Fruit fly (Drosophila melanogaster) whole organism, embryonic: Measurements from ENCODE around the gene kibra.

Source experiments
- CG10462 ChIP-seq: fragments of 200-800 bp; sonication (Bioruptor generic); optimal IDR thresholded peaks from 2 replicates; lab custom pipeline; 2016; ENCODE audit warnings: missing biosample characterization, missing genetic modification characterization
- CG7839 ChIP-seq: fragments of 200-800 bp; sonication (Bioruptor generic); optimal IDR thresholded peaks from 3 replicates; lab custom pipeline; 2018; ENCODE audit warnings: missing biosample characterization, mild to moderate bottlenecking, missing genetic modification characterization, moderate library complexity
- eve ChIP-seq, 2 experiments: fragments of >200 bp; optimal IDR thresholded peaks; 2 replicates each; lab custom pipeline; 2017; ENCODE audit warnings: missing biosample characterization in 2 of 2, missing genetic modification characterization in 2 of 2
- slp2 ChIP-seq: fragments of 200-800 bp; sonication (Bioruptor generic); optimal IDR thresholded peaks from 2 replicates; lab custom pipeline; 2016; ENCODE audit warnings: missing biosample characterization, missing genetic modification characterization
- unpg ChIP-seq: fragments of 200-800 bp; sonication (Bioruptor generic); optimal IDR thresholded peaks from 3 replicates; lab custom pipeline; 2018; ENCODE audit warnings: missing biosample characterization, mild to moderate bottlenecking, missing genetic modification characterization, moderate library complexity

DNA sequence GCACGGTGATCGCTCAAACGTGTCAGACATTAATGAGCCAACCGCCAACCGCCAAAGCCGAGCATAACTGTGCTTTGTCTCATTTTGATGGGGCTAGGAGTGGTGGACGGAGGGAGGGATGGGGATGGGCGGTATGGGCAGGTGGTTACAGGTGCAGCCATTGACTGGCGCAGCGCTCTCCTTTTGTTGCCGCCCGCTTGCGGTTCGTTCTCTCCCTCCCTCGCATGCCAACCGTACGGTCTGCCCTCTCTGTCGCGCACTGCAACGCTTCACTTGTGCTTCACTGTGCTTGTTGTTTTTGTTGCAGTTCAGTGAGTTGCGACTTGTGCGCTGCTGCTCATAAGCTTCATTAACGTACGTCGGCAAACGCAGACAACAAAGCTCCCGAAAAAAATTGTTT, 19.4 kb upstream of the kibra start:
- TF ChIP-seq CG7839 (tag; lab: Kevin White, UChicago), result no peak
- TF ChIP-seq unpg (GFP tag; lab: Kevin White, UChicago), result no peak
- TF ChIP-seq CG10462 (GFP tag; lab: Kevin White, UChicago), result no peak
- TF ChIP-seq slp2 (GFP tag; lab: Kevin White, UChicago), result no peak
- no peak for TF ChIP-seq eve (GFP tag; optimal IDR thresholded peaks at IDR 0.05; lab: Kevin White, UChicago)
